Worm (Caenorhabditis elegans): ENCODE data around the gene srh-193.

- TF ChIP-seq ama-1 (optimal IDR thresholded peaks at IDR 0.05) (no peak), tbx-2 (tag; optimal IDR thresholded peaks at IDR 0.05) (no peak), nhr-77 (tag; optimal IDR thresholded peaks at IDR 0.05) (no peak), zag-1 (tag; optimal IDR thresholded peaks at IDR 0.05) (no peak), snpc-4 (tag; optimal IDR thresholded peaks at IDR 0.05) (no peak), aly-2 (tag; optimal IDR thresholded peaks at IDR 0.05) (no peak), ceh-82 (tag; optimal IDR thresholded peaks at IDR 0.05) (no peak), ZK546.5 (tag; optimal IDR thresholded peaks at IDR 0.05) (no peak), mdl-1 (tag; optimal IDR thresholded peaks at IDR 0.05) (no peak), nfya-1 (tag; optimal IDR thresholded peaks at IDR 0.05; ENCODE audit: insufficient read depth) (no peak), nhr-67 (tag; optimal IDR thresholded peaks at IDR 0.05) (no peak)
Observed at ce11 chrV:4330820-4331219, 40.8 kb upstream of the srh-193 start.
